Worm (Caenorhabditis elegans): ENCODE measurements around the gene cpf-2.
"Not testable (repeated sequence)": the region's sequence is repeated elsewhere in the genome, so short reads cannot be mapped to it uniquely, and the experiment has no call there.

- not testable (repeated sequence) for TF ChIP-seq zag-1 (tag; optimal IDR thresholded peaks at IDR 0.05); hpl-2 (GFP tag; optimal IDR thresholded peaks at IDR 0.05); lin-13 (GFP tag; optimal IDR thresholded peaks at IDR 0.05); nhr-84 (tag; optimal IDR thresholded peaks at IDR 0.05); sup-37 (GFP tag; optimal IDR thresholded peaks at IDR 0.05)
- TF ChIP-seq nhr-47 (tag; optimal IDR thresholded peaks at IDR 0.05) = peak; percentile 14
Observed at ce11 chrIII:13292971-13293514, 24.4 kb upstream of the cpf-2 start, which contains the start of gene set-25.

Data from whole organism, L1 larva.